Worm (Caenorhabditis elegans): ENCODE data around the gene dhs-7.

DNA sequence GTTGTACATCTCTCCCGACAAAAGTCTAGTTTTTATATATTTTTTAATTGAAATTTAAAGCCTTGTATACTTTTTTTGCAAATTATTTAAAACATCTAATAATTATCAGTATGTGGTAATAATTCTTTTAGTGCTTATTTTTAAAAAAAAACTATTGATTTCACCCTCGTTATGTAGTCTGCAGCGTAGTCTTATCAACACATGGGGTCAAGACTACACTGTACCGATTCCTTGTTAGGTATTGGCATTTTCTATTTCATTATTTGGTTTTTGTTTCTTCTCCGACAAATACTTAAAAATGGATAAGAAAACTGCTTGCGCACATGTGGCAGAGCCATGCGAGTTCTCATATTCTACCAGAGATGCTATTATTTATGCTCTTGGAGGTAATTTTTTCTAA is 12.2 kb downstream of the dhs-7 start, which contains the start of gene maoc-1:
- TF ChIP-seq B0310.2 (tag; optimal IDR thresholded peaks at IDR 0.05) (no peak), ama-1 (optimal IDR thresholded peaks at IDR 0.05) (no peak), pes-1 (GFP tag; IDR thresholded peaks at IDR 0.05) (no peak), ceh-36 (tag; optimal IDR thresholded peaks at IDR 0.05) (no peak), ets-7 (tag; optimal IDR thresholded peaks at IDR 0.05) (no peak), ceh-13 (GFP tag; optimal IDR thresholded peaks at IDR 0.05) (no peak), flt-1 (GFP tag; IDR thresholded peaks at IDR 0.05) (no peak), hmg-4 (GFP tag; optimal IDR thresholded peaks at IDR 0.05) (no peak), hmbx-1 (tag; optimal IDR thresholded peaks at IDR 0.05) (no peak), tbx-37 (GFP tag; conservative IDR thresholded peaks at IDR 0.05) (no peak), tbx-11 (GFP tag; IDR thresholded peaks at IDR 0.05) (no peak), hnd-1 (tag; optimal IDR thresholded peaks at IDR 0.05) (no peak), sea-1 (GFP tag; conservative IDR thresholded peaks at IDR 0.05) (no peak), aly-1 (tag; optimal IDR thresholded peaks at IDR 0.05) (no peak)
